Fruit fly (Drosophila melanogaster) Kc167 (cell line): ENCODE data around the gene Taf10.

Source experiments
- Myc ChIP-seq: fragments of >200 bp; optimal IDR thresholded peaks from 2 replicates; lab custom pipeline; 2017; ENCODE audit warnings: missing external identifiers
- Sin3A ChIP-seq: fragments of >200 bp; optimal IDR thresholded peaks from 2 replicates; lab custom pipeline; 2018; ENCODE audit warnings: missing external identifiers
- h ChIP-seq: fragments of >200 bp; optimal IDR thresholded peaks from 3 replicates; lab custom pipeline; 2018; ENCODE audit warnings: missing external identifiers
- insv ChIP-seq: fragments of >200 bp; optimal IDR thresholded peaks from 3 replicates; lab custom pipeline; 2018; ENCODE audit warnings: missing external identifiers
- psq ChIP-seq: fragments of >200 bp; optimal IDR thresholded peaks from 2 replicates; lab custom pipeline; 2017; ENCODE audit warnings: missing external identifiers
- ttk ChIP-seq: sonication (Bioruptor generic); optimal IDR thresholded peaks from 2 replicates; lab custom pipeline; 2017; ENCODE audit warnings: missing external identifiers

The Taf10 gene

dm6 chr2L:2767627-2768026 lies at the start of gene Taf10, which contains the start of gene Taf10b:
Gene Taf10, plus strand, starts transcription at chr2L:2767890.
Gene Taf10b, minus strand, starts transcription at chr2L:2767845.
- TF ChIP-seq psq (no peak), Sin3A (no peak), insv (lab: Kevin White, UChicago) (no peak), Myc (no peak), h (lab: Kevin White, UChicago) (no peak), ttk (lab: Kevin White, UChicago) (no peak)

dm6 chr2L:2720368-2720767 lies 47.3 kb upstream of the Taf10 start:
- TF ChIP-seq psq (no peak), insv (lab: Kevin White, UChicago) (no peak), h (lab: Kevin White, UChicago) (no peak), Sin3A (no peak), ttk (lab: Kevin White, UChicago) (no peak), Myc (no peak)

- TF ChIP-seq Myc: no peak
These were observed 46.4 kb upstream of the Taf10 start for dm6 chr2L:2721317-2721716.

dm6 chr2L:2723100-2723499 lies 44.6 kb upstream of the Taf10 start:
- no peak for TF ChIP-seq h (lab: Kevin White, UChicago)
- TF ChIP-seq Myc: no peak
- no peak for TF ChIP-seq Sin3A
- TF ChIP-seq psq: no peak
- TF ChIP-seq insv (lab: Kevin White, UChicago): no peak
- TF ChIP-seq ttk (lab: Kevin White, UChicago): no peak

dm6 chr2L:2724459-2724858 lies 43.2 kb upstream of the Taf10 start:
- TF ChIP-seq h (lab: Kevin White, UChicago): no peak
- no peak for TF ChIP-seq ttk (lab: Kevin White, UChicago)
- no peak for TF ChIP-seq insv (lab: Kevin White, UChicago)
- TF ChIP-seq Sin3A: no peak
- TF ChIP-seq Myc: no peak
- TF ChIP-seq psq: no peak

dm6 chr2L:2725374-2725773 lies 42.3 kb upstream of the Taf10 start, which contains the start of gene CG31689:
Gene CG31689, plus strand, starts transcription at chr2L:2725674.
- TF ChIP-seq Myc (no peak), Sin3A (no peak)

dm6 chr2L:2727364-2727763 lies 40.3 kb upstream of the Taf10 start:
- TF ChIP-seq Sin3A: no peak
- TF ChIP-seq insv (lab: Kevin White, UChicago): no peak
- no peak for TF ChIP-seq h (lab: Kevin White, UChicago)
- no peak for TF ChIP-seq psq
- TF ChIP-seq ttk (lab: Kevin White, UChicago): no peak
- TF ChIP-seq Myc: no peak

dm6 chr2L:2727812-2728211 lies 39.9 kb upstream of the Taf10 start:
- no peak for TF ChIP-seq insv (lab: Kevin White, UChicago)
- no peak for TF ChIP-seq Sin3A
- TF ChIP-seq h (lab: Kevin White, UChicago): no peak
- TF ChIP-seq psq: no peak
- no peak for TF ChIP-seq ttk (lab: Kevin White, UChicago)
- no peak for TF ChIP-seq Myc

dm6 chr2L:2728577-2728976 lies 39.1 kb upstream of the Taf10 start:
- TF ChIP-seq psq (no peak), ttk (lab: Kevin White, UChicago) (no peak), Sin3A (no peak), insv (lab: Kevin White, UChicago) (no peak), h (lab: Kevin White, UChicago) (no peak), Myc (no peak)

dm6 chr2L:2729882-2730281 lies 37.8 kb upstream of the Taf10 start:
- TF ChIP-seq insv (lab: Kevin White, UChicago) (no peak), Myc (no peak), h (lab: Kevin White, UChicago) (no peak), psq (no peak), ttk (lab: Kevin White, UChicago) (no peak), Sin3A (no peak)

dm6 chr2L:2730756-2731155 lies 36.9 kb upstream of the Taf10 start:
- TF ChIP-seq Myc: no peak
- TF ChIP-seq Sin3A: no peak
- TF ChIP-seq psq: no peak
- no peak for TF ChIP-seq h (lab: Kevin White, UChicago)
- TF ChIP-seq ttk (lab: Kevin White, UChicago): no peak
- no peak for TF ChIP-seq insv (lab: Kevin White, UChicago)

dm6 chr2L:2731370-2732138 lies 36.1 kb upstream of the Taf10 start:
- TF ChIP-seq Sin3A (no peak), psq (no peak), ttk (lab: Kevin White, UChicago) (no peak), insv (lab: Kevin White, UChicago) (no peak), Myc (no peak), h (lab: Kevin White, UChicago) (no peak)

dm6 chr2L:2732139-2732830 lies 35.4 kb upstream of the Taf10 start:
- TF ChIP-seq Myc: no peak
- TF ChIP-seq Sin3A: no peak
- no peak for TF ChIP-seq ttk (lab: Kevin White, UChicago)
- no peak for TF ChIP-seq h (lab: Kevin White, UChicago)
- TF ChIP-seq psq: no peak
- no peak for TF ChIP-seq insv (lab: Kevin White, UChicago)
